Fruit fly (Drosophila melanogaster) S2 (cell line): Measurements from ENCODE around the gene CG44004.

ENCODE experiments used
- CG8478 ChIP-seq: fragments of >200 bp; optimal IDR thresholded peaks from 2 replicates; lab custom pipeline; 2018
- CTCF ChIP-seq, 2 experiments: fragments of >200 bp; optimal IDR thresholded peaks; 2 replicates each; lab custom pipeline; 2018

CG44004 gene

DNA sequence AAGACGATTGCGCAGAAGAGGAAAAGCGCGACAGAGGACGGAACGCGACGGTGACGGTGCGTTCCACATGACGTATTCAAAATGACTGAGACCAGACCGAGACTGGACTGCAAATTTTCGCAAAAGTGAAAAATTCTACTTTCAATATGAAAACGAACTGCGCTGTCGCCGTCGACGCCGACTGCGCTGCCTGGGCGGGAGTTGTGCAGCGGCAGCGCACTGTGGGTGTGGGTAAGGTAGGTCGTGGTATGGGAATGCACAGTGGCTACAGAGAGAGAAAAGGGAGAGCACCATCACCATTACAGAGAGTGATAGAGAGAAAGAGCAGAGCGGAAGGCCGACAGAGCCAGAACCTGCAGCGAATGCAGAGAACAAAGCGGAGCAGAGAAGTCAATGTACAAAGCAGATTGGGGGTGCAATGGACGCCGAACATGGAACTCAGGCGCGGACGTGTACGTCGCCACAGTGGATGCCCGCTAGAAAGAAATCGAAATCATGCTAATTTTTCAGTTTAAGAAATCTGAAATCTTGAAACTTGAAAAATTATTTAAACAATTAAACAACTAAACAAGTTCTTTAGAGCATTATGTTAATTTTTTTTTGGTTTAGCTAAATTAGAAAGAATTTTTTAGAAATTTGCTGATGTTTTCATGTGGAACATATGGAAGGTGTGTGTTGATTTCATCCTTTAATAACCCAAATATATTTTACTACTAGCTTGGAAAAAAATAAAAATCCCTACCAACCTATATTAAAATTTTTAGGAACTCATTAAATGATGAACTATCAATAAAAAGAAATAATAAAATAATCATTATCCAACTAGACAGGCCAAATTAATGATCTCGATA lies 8.8 kb downstream of the CG44004 start, which contains the start of gene Eip75B:
Gene Eip75B (minus strand): TSS at position 65 of the 851 bp plus-strand sequence.
- no peak for TF ChIP-seq CTCF (optimal IDR thresholded peaks at IDR 0.05; lab: Kevin White, UChicago)
- TF ChIP-seq CG8478 (lab: Kevin White, UChicago) = no peak

dm6 chr3L:18062959-18063510 lies 10.6 kb downstream of the CG44004 start:
- TF ChIP-seq CTCF (optimal IDR thresholded peaks at IDR 0.05; lab: Kevin White, UChicago) (no peak), CG8478 (lab: Kevin White, UChicago) (no peak)

DNA sequence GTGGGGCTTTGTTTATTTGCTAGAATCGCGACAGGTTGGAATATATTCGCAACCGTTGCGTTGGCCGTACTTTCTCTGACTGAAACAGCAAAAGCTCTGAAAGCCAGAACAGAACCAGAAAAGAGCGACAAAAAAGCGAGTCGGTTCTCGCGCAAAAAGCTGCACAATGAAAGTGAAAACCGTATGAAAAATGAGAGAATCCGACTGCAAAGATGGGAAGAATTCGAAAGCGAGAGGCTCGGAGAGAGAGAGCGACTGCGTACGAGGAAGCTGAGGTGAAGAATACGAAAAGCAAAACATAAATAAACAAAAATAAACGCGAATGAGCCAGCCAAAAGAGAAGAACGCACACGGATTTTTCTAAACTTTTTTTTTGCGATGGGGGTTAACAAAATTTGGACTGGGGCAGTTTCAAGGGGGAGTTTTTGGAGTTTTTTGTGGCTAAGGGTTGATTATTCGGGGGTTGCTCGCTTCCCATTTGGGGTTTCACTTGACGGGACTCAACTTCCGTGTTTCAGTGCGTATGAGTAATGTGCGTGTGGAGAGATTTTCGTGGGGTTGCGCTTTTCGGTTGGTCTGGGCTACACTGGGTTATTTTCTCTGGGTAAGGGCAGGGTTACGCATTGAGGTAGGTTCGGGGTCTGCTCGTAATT lies 11.8 kb downstream of the CG44004 start:
- no peak for TF ChIP-seq CG8478 (lab: Kevin White, UChicago)
- TF ChIP-seq CTCF (optimal IDR thresholded peaks at IDR 0.05; lab: Kevin White, UChicago) = no peak

- TF ChIP-seq CTCF (optimal IDR thresholded peaks at IDR 0.05; lab: Kevin White, UChicago) = no peak
- TF ChIP-seq CG8478 (lab: Kevin White, UChicago) = no peak
Measured at dm6 chr3L:18061240-18061639, 12.4 kb downstream of the CG44004 start.

DNA sequence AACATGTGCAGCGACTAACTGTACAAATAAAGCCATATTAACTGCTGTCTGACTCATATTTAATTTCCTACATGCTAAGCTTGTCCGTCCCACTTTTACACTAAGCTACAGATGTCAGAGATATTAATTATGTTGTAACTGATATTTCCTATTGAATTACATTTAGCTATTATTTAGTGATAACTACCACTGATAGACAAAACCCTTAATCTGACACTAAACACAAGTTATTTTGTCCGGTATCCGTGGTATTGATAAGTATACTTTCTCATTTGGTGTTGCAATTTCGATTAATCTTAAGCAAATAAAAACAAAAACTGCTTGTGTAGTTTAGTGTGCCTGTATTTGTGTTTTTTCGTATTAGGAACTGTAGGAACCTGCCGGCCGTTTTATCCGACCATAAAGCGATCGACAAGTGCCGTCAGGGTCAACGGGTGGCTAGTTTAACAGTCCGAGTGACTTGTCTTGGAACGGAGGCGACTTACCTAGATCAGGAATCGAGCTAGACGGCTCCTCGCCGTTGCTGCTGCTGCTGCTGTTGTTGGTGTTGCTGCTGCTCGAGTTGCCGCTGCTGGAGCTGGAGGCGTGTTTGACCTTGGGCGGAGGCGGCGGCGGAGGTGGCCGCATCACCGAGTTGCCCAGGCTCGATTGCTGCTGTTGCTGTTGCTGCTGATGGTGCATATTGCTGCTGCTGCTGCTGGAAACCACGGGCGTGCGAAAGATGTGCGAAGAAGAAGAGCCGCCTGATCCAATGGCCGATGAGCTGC lies 15.7 kb downstream of the CG44004 start:
- TF ChIP-seq CTCF (optimal IDR thresholded peaks at IDR 0.05; lab: Kevin White, UChicago) (no peak), CG8478 (lab: Kevin White, UChicago) (no peak)

dm6 chr3L:18057033-18057432 lies 16.6 kb downstream of the CG44004 start:
- TF ChIP-seq CTCF (optimal IDR thresholded peaks at IDR 0.05; lab: Kevin White, UChicago) (no peak), CG8478 (lab: Kevin White, UChicago) (no peak)

DNA sequence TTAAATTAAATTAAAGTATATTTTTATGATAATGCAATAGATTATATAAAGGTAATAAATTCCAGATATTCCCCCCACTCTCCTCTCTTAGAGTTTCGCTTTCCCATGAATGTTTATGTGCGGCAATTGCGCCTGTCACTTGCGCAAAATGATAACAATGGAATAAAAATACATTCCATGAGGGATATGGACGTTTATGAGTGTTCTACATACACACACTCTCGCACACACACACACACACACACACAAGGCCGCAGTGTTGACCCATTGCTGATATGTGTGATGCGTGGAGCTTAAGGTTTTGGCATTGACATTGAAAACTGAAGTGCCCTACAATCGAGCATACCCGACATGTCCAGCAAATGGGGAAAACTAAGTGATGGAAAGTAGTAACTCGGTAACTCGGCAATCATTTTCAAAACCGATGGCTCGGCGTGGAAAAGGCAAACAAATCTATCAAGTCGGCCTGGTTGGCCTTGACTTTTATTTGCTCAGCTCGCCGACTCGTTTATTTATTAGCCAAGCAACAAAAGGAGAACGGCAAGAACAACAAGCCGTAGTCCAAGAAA lies 27.0 kb downstream of the CG44004 start:
- TF ChIP-seq CG8478 (lab: Kevin White, UChicago) (no peak), CTCF (optimal IDR thresholded peaks at IDR 0.05; lab: Kevin White, UChicago) (no peak)

- no peak for TF ChIP-seq CG8478 (lab: Kevin White, UChicago)
- no peak for TF ChIP-seq CTCF (optimal IDR thresholded peaks at IDR 0.05; lab: Kevin White, UChicago)
Measured at dm6 chr3L:18044333-18045043, 29.2 kb downstream of the CG44004 start.

- TF ChIP-seq CTCF (optimal IDR thresholded peaks at IDR 0.05; lab: Kevin White, UChicago) (no peak), CG8478 (lab: Kevin White, UChicago) (no peak)
Measured at dm6 chr3L:18042433-18042832, 31.2 kb downstream of the CG44004 start, which contains the start of gene CG42393. Gene CG42393 (plus strand): TSS chr3L:18042733.

- no peak for TF ChIP-seq CTCF (optimal IDR thresholded peaks at IDR 0.05; lab: Kevin White, UChicago)
- TF ChIP-seq CG8478 (lab: Kevin White, UChicago) = no peak
Measured at dm6 chr3L:18040017-18040416, 33.6 kb downstream of the CG44004 start, which contains the start of gene CG32192. Gene CG32192 (plus strand): TSS chr3L:18040317.

DNA sequence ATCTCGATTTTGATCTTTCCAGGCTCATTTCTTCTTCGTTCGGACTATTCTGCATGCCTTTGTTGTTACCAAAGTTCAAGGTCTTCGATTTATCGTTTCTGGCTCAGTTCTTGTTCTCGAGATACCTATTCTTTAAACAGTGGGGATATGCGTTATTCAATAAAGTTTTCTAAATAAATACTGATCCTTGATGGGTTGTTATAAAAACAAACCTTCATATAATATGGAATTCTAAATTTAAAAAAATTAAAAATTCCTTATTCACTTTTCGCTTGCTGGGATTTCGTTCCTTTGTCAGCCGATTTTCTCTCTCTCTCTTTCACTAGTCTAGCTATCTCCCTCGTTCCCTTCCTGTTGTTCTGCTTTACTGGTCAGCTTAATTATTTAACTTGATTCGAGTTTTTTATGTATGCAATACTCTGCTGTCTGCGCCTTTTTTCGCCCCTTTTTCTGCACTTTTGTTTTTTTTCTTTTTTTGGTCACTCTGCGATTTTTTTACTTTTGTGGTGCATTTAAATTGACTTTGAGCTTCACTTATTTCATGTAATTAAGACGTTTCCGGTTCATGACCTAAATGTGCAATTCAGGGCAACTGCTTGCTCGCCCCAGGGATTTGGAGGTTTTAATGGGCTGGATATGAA lies 35.4 kb downstream of the CG44004 start:
- TF ChIP-seq CG8478 (lab: Kevin White, UChicago) (no peak), CTCF (optimal IDR thresholded peaks at IDR 0.05; lab: Kevin White, UChicago) (no peak)

- TF ChIP-seq CTCF (optimal IDR thresholded peaks at IDR 0.05; lab: Kevin White, UChicago) (no peak), CG8478 (lab: Kevin White, UChicago) (no peak)
Measured at dm6 chr3L:18037459-18038092, 36.1 kb downstream of the CG44004 start.
